Fruit fly (Drosophila melanogaster): ENCODE data around the gene Pdp1.

Gene Pdp1

dm6 chr3L:7867036-7867787, at the start of gene Pdp1:
Pdp1 (minus strand) TSS chr3L:7867369.
- no peak for TF ChIP-seq toe (GFP tag; optimal IDR thresholded peaks at IDR 0.05)
- TF ChIP-seq bab1 (GFP tag; optimal IDR thresholded peaks at IDR 0.05) = peak; percentile 64
- TF ChIP-seq cnc (optimal IDR thresholded peaks at IDR 0.05) = no peak
- no peak for TF ChIP-seq ovo (GFP tag; optimal IDR thresholded peaks at IDR 0.05)
- TF ChIP-seq pad (GFP tag; optimal IDR thresholded peaks at IDR 0.05) = peak; percentile 99
- peak; percentile 31 for TF ChIP-seq CG1620 (GFP tag; optimal IDR thresholded peaks at IDR 0.05)
- peak; percentile 69 for TF ChIP-seq tj (GFP tag; optimal IDR thresholded peaks at IDR 0.05)
- TF ChIP-seq CG7045 (GFP tag; optimal IDR thresholded peaks at IDR 0.05) = peak; percentile 19
- peak; percentile 89 for TF ChIP-seq cic (GFP tag; optimal IDR thresholded peaks at IDR 0.05)
- TF ChIP-seq Mnt (GFP tag; optimal IDR thresholded peaks at IDR 0.05) = peak; percentile 91
- peak; percentile 23 for TF ChIP-seq CG12768 (GFP tag; optimal IDR thresholded peaks at IDR 0.05)
- TF ChIP-seq CG14711 (tag; optimal IDR thresholded peaks at IDR 0.05) = no peak
- TF ChIP-seq CG7101 (tag; optimal IDR thresholded peaks at IDR 0.05) = peak; percentile 4

- TF ChIP-seq Clk (GFP tag; optimal IDR thresholded peaks at IDR 0.05) = no peak
- no peak for TF ChIP-seq pad (GFP tag; optimal IDR thresholded peaks at IDR 0.05)
- no peak for TF ChIP-seq CG11617 (GFP tag; optimal IDR thresholded peaks at IDR 0.05)
- TF ChIP-seq toe (GFP tag; optimal IDR thresholded peaks at IDR 0.05) = no peak
- TF ChIP-seq CG7101 (tag; optimal IDR thresholded peaks at IDR 0.05) = no peak
- TF ChIP-seq cnc (optimal IDR thresholded peaks at IDR 0.05) = no peak
- no peak for TF ChIP-seq CG12768 (GFP tag; optimal IDR thresholded peaks at IDR 0.05)
- TF ChIP-seq CG7045 (GFP tag; optimal IDR thresholded peaks at IDR 0.05) = no peak
- no peak for TF ChIP-seq CG33017 (tag; optimal IDR thresholded peaks at IDR 0.05)
- no peak for TF ChIP-seq CG5204 (GFP tag; optimal IDR thresholded peaks at IDR 0.05)
Observed at dm6 chr3L:7915808-7916619, 48.8 kb upstream of the Pdp1 start.

dm6 chr3L:7914969-7915596, 47.9 kb upstream of the Pdp1 start, which contains the start of gene Tmem43:
Tmem43 (minus strand) TSS chr3L:7915120.
- TF ChIP-seq tj (GFP tag; optimal IDR thresholded peaks at IDR 0.05) (no peak), bab1 (GFP tag; optimal IDR thresholded peaks at IDR 0.05) (peak; percentile 39), CG7045 (GFP tag; optimal IDR thresholded peaks at IDR 0.05) (no peak)

DNA sequence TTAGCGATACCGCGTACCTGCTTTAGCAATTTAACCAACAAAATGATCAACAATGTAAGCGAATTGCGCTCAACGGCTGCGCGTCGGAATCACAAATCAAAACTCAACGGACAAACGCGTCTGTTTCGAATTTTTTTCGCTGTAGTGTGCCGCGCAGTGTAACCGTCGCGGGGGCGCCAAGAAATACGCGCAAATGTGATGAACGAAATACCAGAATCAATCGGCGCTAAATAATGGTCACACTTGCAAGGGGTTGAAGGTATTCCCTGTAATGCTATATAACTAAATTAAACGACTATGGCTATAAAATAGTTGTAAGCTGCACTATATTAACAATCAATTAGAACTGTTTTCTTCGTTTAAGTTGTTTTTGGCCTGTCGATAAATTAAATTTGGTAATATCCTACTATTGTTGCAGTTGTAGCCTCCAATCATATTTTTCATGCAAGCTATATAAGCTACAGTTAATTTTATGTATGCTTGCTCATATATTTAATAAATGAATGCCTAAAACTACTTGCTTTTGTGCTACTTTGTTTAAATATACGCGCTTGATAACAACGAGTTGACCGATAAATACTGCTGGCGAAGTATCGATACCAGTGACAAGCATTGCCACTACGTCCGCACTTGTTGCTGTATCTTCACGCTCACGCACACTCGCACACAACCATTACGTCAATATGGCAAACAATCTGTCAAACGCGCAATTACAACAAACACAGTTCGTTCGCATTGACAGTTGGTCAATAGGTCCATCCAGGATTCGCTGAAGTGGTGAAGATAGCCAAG, 44.8 kb upstream of the Pdp1 start, which contains the start of the genes pbl and CG8281:
Gene pbl (minus strand): TSS at position 190 of the 792 bp plus-strand sequence.
Gene CG8281 (plus strand): TSS at position 699 of the 792 bp plus-strand sequence.
- no peak for TF ChIP-seq ovo (GFP tag; optimal IDR thresholded peaks at IDR 0.05)
- TF ChIP-seq CG12768 (GFP tag; optimal IDR thresholded peaks at IDR 0.05) = peak; percentile 43
- TF ChIP-seq CG14711 (tag; optimal IDR thresholded peaks at IDR 0.05) = peak; percentile 3
- peak; percentile 35 for TF ChIP-seq Crg-1 (GFP tag; optimal IDR thresholded peaks at IDR 0.05)
- TF ChIP-seq CG1620 (GFP tag; optimal IDR thresholded peaks at IDR 0.05) = peak; percentile 19
- TF ChIP-seq Clk (GFP tag; optimal IDR thresholded peaks at IDR 0.05) = no peak
- peak; percentile 27 for TF ChIP-seq CG7101 (tag; optimal IDR thresholded peaks at IDR 0.05)
- no peak for TF ChIP-seq cnc (optimal IDR thresholded peaks at IDR 0.05)
- TF ChIP-seq bab1 (GFP tag; optimal IDR thresholded peaks at IDR 0.05) = peak; percentile 45
- TF ChIP-seq tj (GFP tag; optimal IDR thresholded peaks at IDR 0.05) = no peak
- TF ChIP-seq CG33017 (tag; optimal IDR thresholded peaks at IDR 0.05) = peak; percentile 25
- TF ChIP-seq CG7045 (GFP tag; optimal IDR thresholded peaks at IDR 0.05) = peak; percentile 24
- TF ChIP-seq cic (GFP tag; optimal IDR thresholded peaks at IDR 0.05) = no peak
- peak; percentile 28 for TF ChIP-seq CG5204 (GFP tag; optimal IDR thresholded peaks at IDR 0.05)
- TF ChIP-seq kay (GFP tag; ENCODE audit: borderline replicate concordance) = no peak
- peak; percentile 20 for TF ChIP-seq Mnt (GFP tag; optimal IDR thresholded peaks at IDR 0.05)
- peak; percentile 46 for TF ChIP-seq toe (GFP tag; optimal IDR thresholded peaks at IDR 0.05)
- no peak for TF ChIP-seq pad (GFP tag; optimal IDR thresholded peaks at IDR 0.05)
- no peak for TF ChIP-seq Hr96 (GFP tag; optimal IDR thresholded peaks at IDR 0.05)
- TF ChIP-seq CG11617 (GFP tag; optimal IDR thresholded peaks at IDR 0.05) = peak; percentile 30

DNA sequence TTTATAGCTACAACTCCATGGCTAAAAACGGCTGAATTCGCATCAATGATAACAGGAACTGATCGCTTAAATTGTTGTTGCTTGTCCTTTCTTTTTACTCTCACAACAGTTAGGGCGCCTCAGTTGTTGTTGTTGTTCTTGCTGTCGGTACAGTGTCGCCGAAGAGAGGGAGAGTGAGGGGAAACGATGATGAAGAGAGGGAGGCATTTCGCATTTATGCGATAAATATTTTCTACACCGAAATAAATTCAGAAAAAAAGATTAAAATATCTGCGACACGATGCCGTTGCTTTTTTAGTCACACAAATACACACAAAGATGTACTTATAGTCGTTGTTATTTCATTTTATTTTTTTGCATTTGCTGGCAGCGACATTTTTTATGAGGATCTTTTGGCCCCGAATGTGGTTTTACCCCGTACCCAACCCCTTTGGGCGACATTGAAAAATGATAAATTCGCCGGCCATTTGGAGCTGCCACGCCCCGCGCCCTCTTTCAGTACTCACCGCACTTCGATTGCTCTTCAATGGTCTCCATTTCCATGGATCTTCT, 43.8 kb upstream of the Pdp1 start:
- TF ChIP-seq Hr96 (GFP tag; optimal IDR thresholded peaks at IDR 0.05) (no peak), pad (GFP tag; optimal IDR thresholded peaks at IDR 0.05) (peak; percentile 95), bab1 (GFP tag; optimal IDR thresholded peaks at IDR 0.05) (no peak), CG7101 (tag; optimal IDR thresholded peaks at IDR 0.05) (no peak), toe (GFP tag; optimal IDR thresholded peaks at IDR 0.05) (no peak), CG33017 (tag; optimal IDR thresholded peaks at IDR 0.05) (no peak)

Measured in whole organism, adult.